Worm (Caenorhabditis elegans) whole organism, young adult: ENCODE measurements around the gene fbxa-85.
"Not testable (repeated sequence)": the region's sequence is repeated elsewhere in the genome, so short reads cannot be mapped to it uniquely, and the experiment has no call there.

Source experiments
- B0336.3 ChIP-seq: fragments of 200-800 bp; sonication (Bioruptor generic); IDR thresholded peaks from 2 replicates; pipeline ENCODE4 v1.3.6; 2022; ENCODE audit warnings: missing genetic modification characterization, missing compliant biosample characterization
- F23B12.7 ChIP-seq: sonication (generic microtip); optimal IDR thresholded peaks from 2 replicates; lab custom pipeline; 2017; ENCODE audit warnings: missing genetic modification characterization, mild to moderate bottlenecking, missing compliant biosample characterization, antibody characterized with exemption, moderate library complexity; ENCODE audit not compliant: insufficient read depth
- aptf-2 ChIP-seq: fragments of 200-800 bp; sonication (Bioruptor generic); conservative IDR thresholded peaks from 2 replicates; pipeline ENCODE4 v1.3.6; 2022; ENCODE audit warnings: missing genetic modification reagents, missing genetic modification characterization, missing compliant biosample characterization
- attf-3 ChIP-seq: fragments of 200-800 bp; sonication (Bioruptor generic); conservative IDR thresholded peaks from 2 replicates; pipeline ENCODE4 v1.3.6; 2022; ENCODE audit warnings: missing genetic modification reagents, missing genetic modification characterization, missing compliant biosample characterization
- attf-6 ChIP-seq: fragments of 200-800 bp; sonication (Bioruptor generic); IDR thresholded peaks from 2 replicates; pipeline ENCODE4 v1.3.6; 2022; ENCODE audit warnings: missing genetic modification reagents, missing genetic modification characterization, missing compliant biosample characterization
- ceh-100 ChIP-seq: fragments of 200-800 bp; sonication (Bioruptor generic); IDR thresholded peaks from 2 replicates; pipeline ENCODE4 v1.3.6; 2022; ENCODE audit warnings: missing genetic modification reagents, missing genetic modification characterization, missing compliant biosample characterization
- ceh-91 ChIP-seq: fragments of 200-800 bp; sonication (Bioruptor generic); IDR thresholded peaks from 2 replicates; pipeline ENCODE4 v1.3.6; 2022; ENCODE audit warnings: missing genetic modification reagents, missing genetic modification characterization, missing compliant biosample characterization
- chd-7 ChIP-seq: sonication (generic microtip); optimal IDR thresholded peaks from 2 replicates; lab custom pipeline; 2016; ENCODE audit warnings: mild to moderate bottlenecking, missing genetic modification characterization, moderate library complexity, missing compliant biosample characterization
- dpff-1 ChIP-seq: sonication (generic microtip); optimal IDR thresholded peaks from 2 replicates; lab custom pipeline; 2017; ENCODE audit warnings: mild to moderate bottlenecking, missing genetic modification characterization, missing compliant biosample characterization
- egrh-3 ChIP-seq: fragments of 200-800 bp; sonication (Bioruptor generic); IDR thresholded peaks from 2 replicates; pipeline ENCODE4 v1.3.6; 2022; ENCODE audit warnings: missing genetic modification reagents, missing genetic modification characterization, missing compliant biosample characterization
- hlh-26 ChIP-seq: fragments of 200-800 bp; sonication (Bioruptor generic); conservative IDR thresholded peaks from 2 replicates; pipeline ENCODE4 v1.3.6; 2022; ENCODE audit warnings: missing genetic modification reagents, missing genetic modification characterization, missing compliant biosample characterization
- hmg-1.2 ChIP-seq: fragments of 200-800 bp; sonication (Bioruptor generic); IDR thresholded peaks from 2 replicates; pipeline ENCODE4 v1.3.6; 2022; ENCODE audit warnings: missing genetic modification reagents, missing genetic modification characterization, missing compliant biosample characterization
- lin-35 ChIP-seq, 3 experiments: fragments of 150-350 bp in 2 of 3; sonication (generic microtip) in 1 of 3; optimal IDR thresholded peaks; 2 replicates each; lab custom pipeline; 2014 to 2018; ENCODE audit warnings: missing biosample characterization in 3 of 3, missing genetic modification characterization in 3 of 3, missing genetic modification reagents in 3 of 3
- mcd-1 ChIP-seq: fragments of 200-800 bp; sonication (Bioruptor generic); IDR thresholded peaks from 2 replicates; pipeline ENCODE4 v1.3.6; 2022; ENCODE audit warnings: missing genetic modification reagents, missing genetic modification characterization, missing compliant biosample characterization
- nhr-120 ChIP-seq: fragments of 200-800 bp; sonication (Bioruptor generic); IDR thresholded peaks from 2 replicates; pipeline ENCODE4 v1.3.6; 2022; ENCODE audit warnings: missing genetic modification characterization, missing compliant biosample characterization
- nhr-80 ChIP-seq: sonication (generic microtip); optimal IDR thresholded peaks from 2 replicates; lab custom pipeline; 2016; ENCODE audit warnings: missing genetic modification characterization, missing compliant biosample characterization
- pbrm-1 ChIP-seq: fragments of 200-800 bp; sonication (Bioruptor generic); IDR thresholded peaks from 2 replicates; pipeline ENCODE4 v1.3.6; 2022; ENCODE audit warnings: missing genetic modification reagents, missing genetic modification characterization, missing compliant biosample characterization
- pha-4 ChIP-seq: fragments of 150-350 bp; sonication (generic microtip); optimal IDR thresholded peaks from 2 replicates; lab custom pipeline; 2014; ENCODE audit warnings: missing biosample characterization, missing genetic modification reagents, missing genetic modification characterization
- rcor-1 ChIP-seq: fragments of 200-800 bp; sonication (Bioruptor generic); IDR thresholded peaks from 2 replicates; pipeline ENCODE4 v1.3.6; 2022; ENCODE audit warnings: missing genetic modification reagents, missing genetic modification characterization, missing compliant biosample characterization
- sdz-38 ChIP-seq: sonication (generic microtip); optimal IDR thresholded peaks from 2 replicates; lab custom pipeline; 2016; ENCODE audit warnings: missing genotype, missing genetic modification characterization, missing compliant biosample characterization
- sea-2 ChIP-seq: fragments of 200-800 bp; sonication (Bioruptor generic); IDR thresholded peaks from 2 replicates; pipeline ENCODE4 v1.3.6; 2022; ENCODE audit warnings: missing genetic modification characterization, missing compliant biosample characterization
- snpc-1.1 ChIP-seq: sonication (generic microtip); optimal IDR thresholded peaks from 2 replicates; lab custom pipeline; 2017; ENCODE audit warnings: missing genetic modification characterization, mild to moderate bottlenecking, missing compliant biosample characterization, antibody characterized with exemption, moderate library complexity, missing genotype, missing genetic modification reagents; ENCODE audit not compliant: insufficient read depth
- snpc-4 ChIP-seq, 5 experiments: fragments of 150-350 bp in 1 of 5; sonication (generic microtip) in 4 of 5; optimal IDR thresholded peaks; 2 replicates each; lab custom pipeline; 2014 to 2018; ENCODE audit warnings: missing genetic modification characterization in 5 of 5, missing biosample characterization in 3 of 5, antibody characterized with exemption in 2 of 5, mild to moderate bottlenecking in 2 of 5, missing compliant biosample characterization in 2 of 5, missing genotype in 2 of 5, moderate library complexity in 2 of 5, missing genetic modification reagents in 1 of 5
- sptf-2 ChIP-seq: fragments of 200-800 bp; sonication (Bioruptor generic); optimal IDR thresholded peaks from 2 replicates; lab custom pipeline; 2018; ENCODE audit warnings: mild to moderate bottlenecking, missing genetic modification characterization, missing compliant biosample characterization
- tlf-1 ChIP-seq: fragments of 200-800 bp; sonication (Bioruptor generic); optimal IDR thresholded peaks from 2 replicates; lab custom pipeline; 2018; ENCODE audit warnings: mild to moderate bottlenecking, missing genetic modification characterization, missing compliant biosample characterization
- zfh-2 ChIP-seq: fragments of 200-800 bp; sonication (Bioruptor generic); conservative IDR thresholded peaks from 2 replicates; pipeline ENCODE4 v1.3.6; 2022; ENCODE audit warnings: missing genetic modification reagents, missing genetic modification characterization, missing compliant biosample characterization

The fbxa-85 gene

DNA sequence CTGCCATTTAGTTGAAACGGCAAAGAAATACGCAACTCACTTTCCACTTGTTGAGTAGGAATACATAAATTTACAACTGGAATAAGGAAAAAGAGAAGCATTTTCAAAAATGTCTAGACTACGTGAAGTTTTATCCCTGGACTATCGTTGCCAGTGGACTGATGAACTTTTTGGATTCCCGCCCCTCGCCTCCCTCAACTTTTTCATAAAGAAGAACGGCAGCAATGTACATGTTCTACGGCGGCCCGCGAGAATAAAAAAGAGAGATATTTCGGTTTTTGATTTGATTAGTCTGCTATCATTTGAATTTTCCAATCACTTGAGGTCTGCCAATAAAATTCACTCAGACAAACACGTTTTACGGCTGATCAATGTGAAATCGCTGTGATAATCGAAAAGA lies 10.1 kb upstream of the fbxa-85 start, which contains the start of gene clec-243 (continued):
- TF ChIP-seq aptf-2 (GFP tag; lab: Robert Waterston, UW) (no peak), pbrm-1 (no peak)

DNA sequence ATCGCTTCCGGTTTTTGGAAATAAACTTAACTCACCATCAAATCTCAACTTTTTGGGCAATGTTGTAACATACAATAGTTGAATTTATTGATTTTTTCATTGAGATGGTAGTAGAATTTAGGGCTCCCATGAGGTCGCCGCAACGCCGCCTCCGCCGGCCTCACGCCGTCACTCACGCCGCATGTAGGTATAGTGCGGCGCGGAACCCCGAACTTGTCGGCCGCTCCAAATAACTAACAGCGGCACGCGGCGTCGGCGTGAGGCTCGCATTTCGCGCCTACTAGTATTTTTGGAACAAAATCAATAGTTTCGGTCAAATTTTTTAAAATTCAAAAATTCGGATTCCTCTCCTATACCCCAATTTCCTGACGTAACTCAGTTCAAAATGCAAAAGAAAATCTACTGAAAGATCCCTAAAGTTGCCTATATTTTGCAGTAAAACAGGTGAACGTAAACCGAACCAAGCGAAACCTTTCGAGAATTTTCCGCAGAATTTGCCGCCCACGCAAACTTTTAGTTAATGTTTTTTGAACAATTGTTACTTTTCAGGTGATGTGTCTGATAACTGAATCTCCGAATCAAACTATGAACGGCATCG lies 7.5 kb upstream of the fbxa-85 start, which contains the start of gene Y61B8A.6:
Gene Y61B8A.6 (plus strand): TSS at position 548 of the 598 bp plus-strand sequence.
- TF ChIP-seq egrh-3 (GFP tag; lab: Robert Waterston, UW) (peak; percentile 45; the same call in 1 of the 2 replicates), snpc-4 (GFP tag; optimal IDR thresholded peaks at IDR 0.05; lab: Kevin White, UChicago) (no peak), snpc-4 (tag; optimal IDR thresholded peaks at IDR 0.05; lab: Kevin White, UChicago) (peak in 1 of 4 experiments; percentile 62), zfh-2 (peak; percentile 63), hmg-1.2 (GFP tag; lab: Robert Waterston, UW) (peak; percentile 23; the same call in 1 of the 2 replicates), rcor-1 (GFP tag; lab: Robert Waterston, UW) (no peak)
- TF ChIP-seq, all 124 proteins: peak for 4

DNA sequence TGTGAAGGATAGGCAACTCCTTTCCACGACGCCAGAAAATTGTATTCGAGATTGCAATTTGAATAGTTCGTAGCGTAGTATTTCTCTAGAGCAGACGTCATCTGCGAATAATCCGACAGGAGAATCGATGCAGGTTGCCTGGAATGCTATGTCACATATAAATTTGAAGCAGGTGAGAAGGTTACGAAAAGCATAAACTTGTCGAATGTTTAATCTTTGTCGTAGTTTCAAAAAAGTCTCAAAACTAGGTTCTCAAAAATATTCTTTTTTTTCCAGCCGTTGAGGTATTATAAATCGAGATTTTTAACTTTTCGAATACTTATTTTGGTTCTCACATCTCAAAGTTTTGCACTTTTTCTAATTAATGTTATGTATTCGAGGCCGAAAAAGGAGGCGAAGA lies 3.9 kb upstream of the fbxa-85 start, which contains the start of gene srh-116:
Gene srh-116 (minus strand): TSS at position 101 of the 400 bp plus-strand sequence.
- TF ChIP-seq sdz-38; ceh-100 (GFP tag; lab: Robert Waterston, UW); snpc-1.1 (tag; lab: Kevin White, UChicago): not testable (repeated sequence)

DNA sequence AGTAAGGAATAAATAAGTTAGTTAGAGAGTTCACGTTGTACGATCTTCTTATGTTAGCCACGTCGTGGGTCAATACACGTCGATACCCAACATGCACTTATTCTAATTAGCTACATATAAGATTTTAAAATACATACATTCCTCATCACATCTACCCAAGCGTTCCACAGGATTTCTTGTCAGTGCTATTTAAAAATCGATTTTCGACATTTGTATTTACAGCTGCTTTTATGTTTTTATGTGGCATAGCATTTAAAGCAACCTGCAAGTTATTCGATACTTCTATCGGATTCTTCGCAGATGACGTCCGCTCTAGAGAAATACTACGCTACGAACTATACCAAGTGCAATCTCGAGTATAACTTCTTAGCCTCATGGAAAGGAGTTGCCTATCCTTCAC lies 3.5 kb upstream of the fbxa-85 start, which contains the start of gene srh-115:
Gene srh-115 (plus strand): TSS at position 301 of the 400 bp plus-strand sequence.
- TF ChIP-seq nhr-80 (tag; lab: Kevin White, UChicago): no peak
- no peak for TF ChIP-seq attf-6 (GFP tag; lab: Robert Waterston, UW)
- TF ChIP-seq B0336.3 (GFP tag; lab: Robert Waterston, UW): no peak
- TF ChIP-seq nhr-120 (GFP tag; lab: Robert Waterston, UW): no peak
- no peak for TF ChIP-seq attf-3 (GFP tag; lab: Robert Waterston, UW)
- TF ChIP-seq ceh-91 (GFP tag; lab: Robert Waterston, UW): no peak
- no peak for TF ChIP-seq hlh-26 (GFP tag; lab: Robert Waterston, UW)
- TF ChIP-seq mcd-1 (GFP tag; lab: Robert Waterston, UW): no peak
- TF ChIP-seq sptf-2 (GFP tag; lab: Kevin White, UChicago): no peak
- TF ChIP-seq dpff-1 (tag; lab: Kevin White, UChicago): no peak
- no peak for TF ChIP-seq pha-4 (tag; lab: Kevin White, UChicago)
- no peak for TF ChIP-seq sdz-38
- TF ChIP-seq chd-7: no peak
- TF ChIP-seq F23B12.7 (tag; lab: Kevin White, UChicago): no peak
- TF ChIP-seq sea-2 (GFP tag; lab: Robert Waterston, UW): no peak
- TF ChIP-seq, all 124 proteins: peak for 0

DNA sequence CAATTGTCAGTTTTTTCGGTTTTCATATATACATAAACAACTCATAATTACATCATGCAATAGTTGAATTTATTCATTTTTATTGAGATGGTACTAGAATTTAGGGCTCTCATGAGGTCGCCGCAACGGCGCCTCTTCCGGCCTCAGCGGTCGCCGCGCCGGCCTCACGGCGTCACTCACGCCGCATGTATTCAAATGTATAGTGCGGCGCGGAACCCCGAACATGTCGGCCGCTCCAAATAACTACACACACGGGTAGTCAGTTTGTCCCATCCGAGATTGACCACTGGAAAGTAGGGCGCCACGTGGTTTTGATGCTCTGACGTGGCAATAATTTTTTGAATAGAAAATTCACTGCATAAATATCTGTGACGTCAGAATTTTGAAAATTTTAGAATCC lies 1.3 kb upstream of the fbxa-85 start:
- TF ChIP-seq zfh-2 (peak; percentile 72), tlf-1 (GFP tag; lab: Kevin White, UChicago) (no peak), snpc-4 (GFP tag; optimal IDR thresholded peaks at IDR 0.05; lab: Kevin White, UChicago) (no peak), snpc-4 (tag; optimal IDR thresholded peaks at IDR 0.05; lab: Kevin White, UChicago) (peak in 2 of 4 experiments; percentile 63 to 66)

DNA sequence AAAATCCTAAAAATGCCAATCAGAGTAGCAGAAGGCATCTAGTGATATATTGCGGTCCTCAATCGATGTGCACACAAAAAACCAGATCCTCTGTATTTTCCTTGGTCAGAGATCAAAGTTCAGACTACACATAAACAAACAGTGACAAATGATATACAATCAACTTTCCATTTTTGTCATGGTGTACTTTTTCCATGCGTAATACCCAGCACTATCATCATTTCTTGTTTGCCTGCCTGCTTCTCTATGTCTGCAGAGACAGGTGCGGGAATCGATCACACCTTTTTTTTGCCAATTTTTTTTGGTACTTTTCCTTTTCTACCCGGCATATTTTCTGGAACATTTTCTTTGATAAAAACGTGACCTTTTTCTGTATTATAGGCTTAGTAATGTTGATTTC lies 724 bp upstream of the fbxa-85 start:
- TF ChIP-seq lin-35 (GFP tag; optimal IDR thresholded peaks at IDR 0.05; lab: Kevin White, UChicago) (no peak), nhr-80 (tag; lab: Kevin White, UChicago) (peak; percentile 8)
